Worm (Caenorhabditis elegans): ENCODE measurements around the gene rars-2.

The rars-2 gene

ce11 chrII:6170236-6170635 is 44.9 kb downstream of the rars-2 start:
- TF ChIP-seq unc-62 (GFP tag; optimal IDR thresholded peaks at IDR 0.05) = peak; percentile 92
- no peak for TF ChIP-seq lin-13 (tag; optimal IDR thresholded peaks at IDR 0.05)
- TF ChIP-seq ztf-11 (tag; optimal IDR thresholded peaks at IDR 0.05) = no peak
- peak; percentile 86 for TF ChIP-seq unc-120 (tag; optimal IDR thresholded peaks at IDR 0.05; ENCODE audit: poor library complexity, severe bottlenecking)
- no peak for TF ChIP-seq bed-3 (GFP tag; optimal IDR thresholded peaks at IDR 0.05)
- no peak for TF ChIP-seq ceh-39 (tag; optimal IDR thresholded peaks at IDR 0.05)
- TF ChIP-seq lsy-2 (tag; optimal IDR thresholded peaks at IDR 0.05) = no peak
- TF ChIP-seq ham-2 (GFP tag; optimal IDR thresholded peaks at IDR 0.05) = no peak
- no peak for TF ChIP-seq zip-8 (tag; optimal IDR thresholded peaks at IDR 0.05)
- no peak for TF ChIP-seq lin-32 (GFP tag; optimal IDR thresholded peaks at IDR 0.05)
- TF ChIP-seq blmp-1 (tag; optimal IDR thresholded peaks at IDR 0.05) = no peak
- TF ChIP-seq sptf-1 (tag; optimal IDR thresholded peaks at IDR 0.05) = no peak
- TF ChIP-seq mep-1 (tag; optimal IDR thresholded peaks at IDR 0.05) = no peak
- TF ChIP-seq hlh-1 (tag; optimal IDR thresholded peaks at IDR 0.05) = peak; percentile 95
- TF ChIP-seq mab-5 (tag; optimal IDR thresholded peaks at IDR 0.05) = no peak
- no peak for TF ChIP-seq ces-1 (GFP tag; optimal IDR thresholded peaks at IDR 0.05)
- TF ChIP-seq nhr-76 (tag; optimal IDR thresholded peaks at IDR 0.05) = no peak

- peak; percentile 72 for TF ChIP-seq blmp-1 (tag; optimal IDR thresholded peaks at IDR 0.05)
- TF ChIP-seq zip-8 (tag; optimal IDR thresholded peaks at IDR 0.05) = no peak
Observed at ce11 chrII:6171228-6171627, 45.9 kb downstream of the rars-2 start, which contains the start of gene F40H3.3. TSS of gene F40H3.3 (plus strand) at chrII:6171507.

ce11 chrII:6173400-6173799 is 48.0 kb downstream of the rars-2 start, which contains the start of gene F40H3.2:
TSS of gene F40H3.2 (plus strand) at chrII:6173649.
- TF ChIP-seq lin-13 (tag; optimal IDR thresholded peaks at IDR 0.05) = no peak
- no peak for TF ChIP-seq sem-2 (GFP tag; optimal IDR thresholded peaks at IDR 0.05)
- TF ChIP-seq M03D4.4 (tag; optimal IDR thresholded peaks at IDR 0.05) = no peak
- no peak for TF ChIP-seq unc-120 (tag; optimal IDR thresholded peaks at IDR 0.05; ENCODE audit: poor library complexity, severe bottlenecking)
- TF ChIP-seq ceh-39 (tag; optimal IDR thresholded peaks at IDR 0.05) = no peak
- no peak for TF ChIP-seq cnd-1 (tag; optimal IDR thresholded peaks at IDR 0.05)
- no peak for TF ChIP-seq tbx-8 (GFP tag; optimal IDR thresholded peaks at IDR 0.05)
- TF ChIP-seq blmp-1 (tag; optimal IDR thresholded peaks at IDR 0.05) = no peak
- no peak for TF ChIP-seq nhr-28 (tag; optimal IDR thresholded peaks at IDR 0.05)
- no peak for TF ChIP-seq ceh-43 (GFP tag; optimal IDR thresholded peaks at IDR 0.05)
- no peak for TF ChIP-seq elt-1 (tag; optimal IDR thresholded peaks at IDR 0.05; ENCODE audit: borderline replicate concordance, insufficient read depth)
- TF ChIP-seq snpc-4 (tag; optimal IDR thresholded peaks at IDR 0.05) = no peak
- TF ChIP-seq nhr-2 (tag; optimal IDR thresholded peaks at IDR 0.05) = no peak
- TF ChIP-seq sptf-1 (tag; optimal IDR thresholded peaks at IDR 0.05) = no peak
- TF ChIP-seq hlh-1 (tag; optimal IDR thresholded peaks at IDR 0.05) = no peak
- TF ChIP-seq pha-4 (tag; optimal IDR thresholded peaks at IDR 0.05) = no peak
- TF ChIP-seq nhr-12 (tag; optimal IDR thresholded peaks at IDR 0.05) = no peak

ce11 chrII:6175027-6175426 is 49.7 kb downstream of the rars-2 start:
- no peak for TF ChIP-seq mep-1 (tag; optimal IDR thresholded peaks at IDR 0.05)
- TF ChIP-seq lin-13 (tag; optimal IDR thresholded peaks at IDR 0.05) = no peak
- no peak for TF ChIP-seq drap-1 (GFP tag; optimal IDR thresholded peaks at IDR 0.05)
- TF ChIP-seq unc-62 (GFP tag; optimal IDR thresholded peaks at IDR 0.05) = no peak
- no peak for TF ChIP-seq bed-3 (GFP tag; optimal IDR thresholded peaks at IDR 0.05)
- no peak for TF ChIP-seq flh-1 (GFP tag; optimal IDR thresholded peaks at IDR 0.05)
- TF ChIP-seq cnd-1 (tag; optimal IDR thresholded peaks at IDR 0.05) = no peak
- TF ChIP-seq unc-39 (tag; optimal IDR thresholded peaks at IDR 0.05) = no peak
- TF ChIP-seq mab-5 (tag; optimal IDR thresholded peaks at IDR 0.05) = no peak
- no peak for TF ChIP-seq M03D4.4 (tag; optimal IDR thresholded peaks at IDR 0.05)
- no peak for TF ChIP-seq blmp-1 (tag; optimal IDR thresholded peaks at IDR 0.05)
- no peak for TF ChIP-seq hlh-1 (tag; optimal IDR thresholded peaks at IDR 0.05)
- TF ChIP-seq zip-8 (tag; optimal IDR thresholded peaks at IDR 0.05) = no peak

- TF ChIP-seq elt-1 (tag; optimal IDR thresholded peaks at IDR 0.05; ENCODE audit: borderline replicate concordance, insufficient read depth) (peak; percentile 59), mep-1 (tag; optimal IDR thresholded peaks at IDR 0.05) (no peak)
Observed at ce11 chrII:6176154-6176897, 51.0 kb downstream of the rars-2 start.

All from whole organism, mixed stage, embryonic.